Fruit fly (Drosophila melanogaster) whole organism, embryonic: ENCODE data around the gene CG43999.

Source experiments
- CG12236 ChIP-seq: fragments of 200-800 bp; sonication (Bioruptor generic); optimal IDR thresholded peaks from 2 replicates; lab custom pipeline; 2016; ENCODE audit warnings: missing biosample characterization, missing genetic modification characterization
- CG15479 ChIP-seq: fragments of 200-800 bp; sonication (Bioruptor generic); optimal IDR thresholded peaks from 3 replicates; lab custom pipeline; 2019; ENCODE audit warnings: missing biosample characterization, mild to moderate bottlenecking, missing genetic modification characterization, moderate library complexity
- Lim3 ChIP-seq: fragments of 200-800 bp; sonication (Bioruptor generic); IDR thresholded peaks from 2 replicates; pipeline ENCODE4 v1.3.6; 2022; ENCODE audit warnings: missing biosample characterization, missing genetic modification characterization
- NC2β ChIP-seq: fragments of 200-800 bp; sonication (Bioruptor generic); optimal IDR thresholded peaks from 2 replicates; lab custom pipeline; 2016; ENCODE audit warnings: missing biosample characterization, missing genetic modification characterization
- crol ChIP-seq: fragments of 200-800 bp; sonication (Bioruptor generic); IDR thresholded peaks from 2 replicates; pipeline ENCODE4 v1.3.6; 2022; ENCODE audit warnings: missing biosample characterization, missing genetic modification characterization
- lola ChIP-seq, 3 experiments: fragments of >200 bp in 2 of 3; fragments of 200-800 bp in 1 of 3; sonication (Bioruptor generic) in 1 of 3; optimal IDR thresholded peaks; 2 replicates each; lab custom pipeline; 2017 to 2019; ENCODE audit warnings: missing biosample characterization in 3 of 3, missing genetic modification characterization in 3 of 3, mild to moderate bottlenecking in 1 of 3, moderate library complexity in 1 of 3
- trem ChIP-seq: fragments of 200-800 bp; optimal IDR thresholded peaks from 3 replicates; lab custom pipeline; 2019; ENCODE audit warnings: missing biosample characterization, mild to moderate bottlenecking, missing genetic modification characterization, moderate library complexity
- zen2 ChIP-seq: fragments of 200-800 bp; sonication (Bioruptor generic); IDR thresholded peaks from 3 replicates; pipeline ENCODE4 v1.3.6; 2022; ENCODE audit warnings: missing biosample characterization, missing genetic modification characterization; ENCODE audit not compliant: partially characterized antibody

DNA sequence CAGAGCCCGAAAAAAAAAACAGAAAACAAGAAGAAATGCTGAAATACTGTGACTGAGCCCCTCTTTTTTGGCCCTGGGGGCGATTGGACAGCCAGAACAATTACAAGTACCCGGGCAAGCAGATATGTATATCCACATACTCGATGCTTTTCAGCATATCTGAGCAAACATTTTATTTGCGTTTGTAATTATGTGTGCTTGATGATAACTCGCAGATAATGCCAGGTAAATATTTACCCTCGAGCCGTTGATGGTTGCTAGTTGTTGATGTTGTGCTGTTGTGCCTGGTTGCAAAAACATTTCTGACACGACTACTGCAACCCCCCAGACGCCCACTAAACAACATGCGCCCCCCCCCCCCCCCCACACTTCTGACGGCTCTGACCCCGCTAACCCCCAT is 9.4 kb downstream of the CG43999 start:
- TF ChIP-seq crol (GFP tag; lab: Robert Waterston, UW) (peak; percentile 78), trem (tag; lab: Kevin White, UChicago) (no peak), zen2 (GFP tag; lab: Robert Waterston, UW) (no peak), CG12236 (no peak), CG15479 (no peak), lola (GFP tag; optimal IDR thresholded peaks at IDR 0.05; lab: Kevin White, UChicago) (no peak), NC2β (GFP tag; lab: Kevin White, UChicago) (no peak), Lim3 (GFP tag; lab: Robert Waterston, UW) (no peak)
